Worm (Caenorhabditis elegans) whole organism, early embryonic: ENCODE data around the gene C47D12.5.

Experiments
- flt-1 ChIP-seq: fragments of 200-800 bp; sonication (Bioruptor generic); IDR thresholded peaks from 2 replicates; pipeline ENCODE4 v1.3.6; 2022; ENCODE audit warnings: missing genetic modification characterization, missing compliant biosample characterization
- hmg-4 ChIP-seq: fragments of 200-800 bp; sonication (Bioruptor generic); optimal IDR thresholded peaks from 2 replicates; lab custom pipeline; 2018; ENCODE audit warnings: mild to moderate bottlenecking, missing genetic modification characterization, missing compliant biosample characterization
- hnd-1 ChIP-seq: sonication (generic microtip); optimal IDR thresholded peaks from 2 replicates; lab custom pipeline; 2016; ENCODE audit warnings: missing genetic modification characterization, missing compliant biosample characterization

DNA sequence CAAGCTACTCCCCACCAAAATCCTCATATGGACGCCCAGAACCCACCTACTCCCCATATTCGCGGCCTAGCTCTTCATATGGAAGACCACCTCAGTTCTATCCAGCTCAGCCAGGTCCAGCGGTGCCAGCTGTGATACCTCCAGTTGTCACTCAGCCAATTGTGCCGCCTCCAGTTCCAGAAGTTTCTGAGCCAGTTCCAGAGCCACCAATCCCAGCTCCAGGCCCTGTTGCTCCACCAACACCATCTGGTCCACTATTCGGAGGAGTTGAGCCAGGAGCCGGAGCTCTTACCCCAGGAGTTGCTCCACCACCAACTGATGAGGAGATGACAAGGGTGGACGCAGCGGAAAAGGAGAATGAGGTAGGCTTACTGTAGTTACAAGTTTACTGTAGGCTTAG, 36.5 kb upstream of the C47D12.5 start:
- no peak for TF ChIP-seq hmg-4 (GFP tag; lab: Kevin White, UChicago)
- TF ChIP-seq flt-1 (GFP tag; lab: Robert Waterston, UW), result no peak
- TF ChIP-seq hnd-1, result no peak
